Worm (Caenorhabditis elegans): ENCODE results near the gene C35A5.8.

The C35A5.8 gene

ce11 chrV:10508855-10509254, 16.9 kb downstream of the C35A5.8 start, which contains the start of gene C35A5.6 (continued):
- TF ChIP-seq ztf-18 (tag; optimal IDR thresholded peaks at IDR 0.05) (no peak), Y56A3A.18 (GFP tag; IDR thresholded peaks at IDR 0.05) (no peak), mcd-1 (GFP tag; IDR thresholded peaks at IDR 0.05) (no peak)

- TF ChIP-seq F39B2.1 (GFP tag; IDR thresholded peaks at IDR 0.05) (no peak), madf-6 (GFP tag; IDR thresholded peaks at IDR 0.05) (no peak), lir-1 (GFP tag; conservative IDR thresholded peaks at IDR 0.05) (no peak), lin-35 (GFP tag; optimal IDR thresholded peaks at IDR 0.05) (no peak)
Measured at ce11 chrV:10505553-10505952, 20.2 kb downstream of the C35A5.8 start, which contains the start of gene C35A5.5. C35A5.5 (plus strand) TSS chrV:10505853.

- TF ChIP-seq unc-62 (GFP tag; optimal IDR thresholded peaks at IDR 0.05) (no peak), lin-40 (tag; optimal IDR thresholded peaks at IDR 0.05) (no peak)
Measured at ce11 chrV:10503893-10504292, 21.8 kb downstream of the C35A5.8 start, which contains the start of gene C35A5.10. C35A5.10 (plus strand) TSS chrV:10504193.

DNA sequence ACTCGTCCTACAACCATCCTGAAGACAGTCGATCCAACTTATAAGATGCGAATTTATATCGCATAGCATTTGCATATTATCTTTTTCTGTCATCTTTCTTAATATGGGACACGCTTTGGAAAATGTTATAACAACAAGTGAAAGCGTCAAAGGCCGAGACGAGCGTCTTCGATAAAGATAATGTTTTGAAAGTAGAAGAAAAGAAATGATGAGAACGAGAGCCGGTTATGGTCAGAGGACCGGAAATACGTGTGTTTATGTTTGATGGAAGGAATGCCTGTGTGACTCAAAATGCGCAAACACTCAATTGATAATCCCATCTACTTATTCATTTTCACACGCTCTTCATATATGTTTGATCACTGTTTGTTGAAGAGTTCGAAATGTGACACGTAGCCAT, 22.7 kb downstream of the C35A5.8 start, which contains the start of gene C35A5.11:
TSS of gene C35A5.11 (minus strand) at position 101 of the 400 bp plus-strand sequence.
- TF ChIP-seq him-1 (tag; optimal IDR thresholded peaks at IDR 0.05) (no peak), hrde-1 (tag; optimal IDR thresholded peaks at IDR 0.05; ENCODE audit: borderline replicate concordance) (no peak), ztf-6 (GFP tag; IDR thresholded peaks at IDR 0.05) (no peak), lsl-1 (GFP tag; optimal IDR thresholded peaks at IDR 0.05) (no peak), lin-40 (tag; optimal IDR thresholded peaks at IDR 0.05) (no peak), F22D6.2 (tag; optimal IDR thresholded peaks at IDR 0.05) (no peak)

DNA sequence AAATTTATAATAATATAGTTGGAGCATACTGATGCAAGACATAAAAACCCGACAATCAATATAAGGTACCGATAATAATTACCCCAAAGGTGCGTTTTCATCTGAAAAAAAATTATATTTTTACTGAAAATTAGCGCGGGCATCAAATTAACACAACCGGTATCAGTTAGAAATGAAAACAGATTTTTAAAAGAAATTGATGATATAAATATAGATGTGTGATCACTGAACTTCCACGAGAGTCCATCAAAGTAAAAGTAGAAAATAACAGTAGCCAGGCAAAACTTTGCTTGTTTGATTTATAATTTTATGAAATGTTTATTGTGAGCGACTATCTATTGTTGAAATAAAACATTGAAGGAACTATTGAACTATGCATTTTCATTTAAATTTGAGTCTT, 24.4 kb downstream of the C35A5.8 start, which contains the start of gene C35A5.3:
TSS of gene C35A5.3 (minus strand) at position 101 of the 400 bp plus-strand sequence.
- TF ChIP-seq hmg-20 (GFP tag; IDR thresholded peaks at IDR 0.05) (no peak), Y67H2A.10 (GFP tag; conservative IDR thresholded peaks at IDR 0.05) (no peak), lir-1 (GFP tag; conservative IDR thresholded peaks at IDR 0.05) (no peak), Y53F4B.3 (GFP tag; IDR thresholded peaks at IDR 0.05) (no peak), cebp-1 (GFP tag; IDR thresholded peaks at IDR 0.05) (no peak), cebp-1 (tag; optimal IDR thresholded peaks at IDR 0.05) (no peak), pha-4 (tag; optimal IDR thresholded peaks at IDR 0.05) (no peak), F33H1.4 (GFP tag; IDR thresholded peaks at IDR 0.05) (no peak), nhr-120 (GFP tag; IDR thresholded peaks at IDR 0.05) (no peak), K12H6.12 (tag; optimal IDR thresholded peaks at IDR 0.05) (no peak), lag-1 (GFP tag; IDR thresholded peaks at IDR 0.05) (no peak), nhr-179 (tag; optimal IDR thresholded peaks at IDR 0.05) (no peak), ceh-79 (tag; optimal IDR thresholded peaks at IDR 0.05) (no peak), ceh-91 (GFP tag; IDR thresholded peaks at IDR 0.05) (no peak), hmg-1.2 (GFP tag; IDR thresholded peaks at IDR 0.05) (no peak)

- TF ChIP-seq atf-7 (tag; optimal IDR thresholded peaks at IDR 0.05) (no peak), zfh-2 (GFP tag; conservative IDR thresholded peaks at IDR 0.05) (no peak), ekl-4 (GFP tag; IDR thresholded peaks at IDR 0.05) (no peak), K12H6.12 (tag; optimal IDR thresholded peaks at IDR 0.05) (no peak), ztf-18 (tag; optimal IDR thresholded peaks at IDR 0.05) (no peak)
Measured at ce11 chrV:10496733-10497132, 29.0 kb downstream of the C35A5.8 start, which contains the start of gene C35A5.4. C35A5.4 (plus strand) TSS chrV:10497033.

All from whole organism, young adult.